Worm (Caenorhabditis elegans): ENCODE measurements around the gene mlh-1.
A peak's percentile ranks its signal among the peaks of the same experiment; 100 is the strongest.

Gene mlh-1

DNA sequence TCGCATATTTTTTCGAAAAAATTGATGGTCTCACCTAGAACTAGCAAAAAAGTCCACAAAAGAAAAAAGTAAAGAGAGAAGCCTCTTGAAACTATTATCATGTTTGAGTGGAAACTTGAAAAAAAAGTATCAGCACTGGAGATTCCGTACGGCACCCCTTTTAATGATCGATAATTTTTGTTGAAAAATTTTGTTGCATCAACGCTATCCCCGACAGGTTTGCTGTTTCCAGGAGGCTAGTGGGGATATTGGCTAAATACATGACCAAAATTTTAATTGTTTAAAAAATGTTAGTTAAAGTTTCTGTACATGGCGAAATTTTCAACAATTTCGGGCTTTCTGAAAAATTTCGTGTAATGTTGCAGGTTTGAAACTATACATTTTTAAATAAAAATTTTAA lies 18.8 kb downstream of the mlh-1 start, which contains the start of gene T28A8.2:
Gene T28A8.2, minus strand, starts transcription at position 101 of the 400 bp plus-strand sequence.
- TF ChIP-seq hmbx-1 (tag; optimal IDR thresholded peaks at IDR 0.05) (no peak), ama-1 (optimal IDR thresholded peaks at IDR 0.05) (no peak), B0310.2 (tag; optimal IDR thresholded peaks at IDR 0.05) (no peak), flt-1 (GFP tag; IDR thresholded peaks at IDR 0.05) (no peak), F13C5.2 (tag; optimal IDR thresholded peaks at IDR 0.05) (no peak), scrt-1 (GFP tag; IDR thresholded peaks at IDR 0.05) (no peak), tbx-11 (GFP tag; IDR thresholded peaks at IDR 0.05) (no peak), sea-1 (GFP tag; conservative IDR thresholded peaks at IDR 0.05) (no peak), aly-1 (tag; optimal IDR thresholded peaks at IDR 0.05) (no peak), tbx-37 (GFP tag; conservative IDR thresholded peaks at IDR 0.05) (no peak), ceh-13 (GFP tag; optimal IDR thresholded peaks at IDR 0.05) (no peak), hmg-4 (GFP tag; optimal IDR thresholded peaks at IDR 0.05) (no peak), tra-4 (tag; optimal IDR thresholded peaks at IDR 0.05) (no peak)

- no peak for TF ChIP-seq scrt-1 (GFP tag; IDR thresholded peaks at IDR 0.05)
- no peak for TF ChIP-seq hmg-4 (GFP tag; optimal IDR thresholded peaks at IDR 0.05)
- no peak for TF ChIP-seq tbx-37 (GFP tag; conservative IDR thresholded peaks at IDR 0.05)
- TF ChIP-seq hnd-1 (tag; optimal IDR thresholded peaks at IDR 0.05), result no peak
- TF ChIP-seq hmbx-1 (tag; optimal IDR thresholded peaks at IDR 0.05), result no peak
- no peak for TF ChIP-seq pes-1 (GFP tag; IDR thresholded peaks at IDR 0.05)
- TF ChIP-seq flt-1 (GFP tag; IDR thresholded peaks at IDR 0.05), result no peak
- no peak for TF ChIP-seq ceh-36 (tag; optimal IDR thresholded peaks at IDR 0.05)
Observed at ce11 chrIII:13492377-13492776, 22.0 kb downstream of the mlh-1 start, which contains the start of gene twk-40. Gene twk-40 (minus strand): TSS chrIII:13492477.

ce11 chrIII:13484024-13484423 lies 30.3 kb downstream of the mlh-1 start, which contains the start of gene acc-4:
Gene acc-4 (minus strand): TSS chrIII:13484124.
- no peak for TF ChIP-seq ama-1 (optimal IDR thresholded peaks at IDR 0.05)
- no peak for TF ChIP-seq tbx-11 (GFP tag; IDR thresholded peaks at IDR 0.05)
- no peak for TF ChIP-seq flt-1 (GFP tag; IDR thresholded peaks at IDR 0.05)
- TF ChIP-seq ceh-36 (tag; optimal IDR thresholded peaks at IDR 0.05), result no peak
- no peak for TF ChIP-seq hmg-4 (GFP tag; optimal IDR thresholded peaks at IDR 0.05)
- no peak for TF ChIP-seq hnd-1 (tag; optimal IDR thresholded peaks at IDR 0.05)
- no peak for TF ChIP-seq B0310.2 (tag; optimal IDR thresholded peaks at IDR 0.05)
- no peak for TF ChIP-seq tbx-37 (GFP tag; conservative IDR thresholded peaks at IDR 0.05)

DNA sequence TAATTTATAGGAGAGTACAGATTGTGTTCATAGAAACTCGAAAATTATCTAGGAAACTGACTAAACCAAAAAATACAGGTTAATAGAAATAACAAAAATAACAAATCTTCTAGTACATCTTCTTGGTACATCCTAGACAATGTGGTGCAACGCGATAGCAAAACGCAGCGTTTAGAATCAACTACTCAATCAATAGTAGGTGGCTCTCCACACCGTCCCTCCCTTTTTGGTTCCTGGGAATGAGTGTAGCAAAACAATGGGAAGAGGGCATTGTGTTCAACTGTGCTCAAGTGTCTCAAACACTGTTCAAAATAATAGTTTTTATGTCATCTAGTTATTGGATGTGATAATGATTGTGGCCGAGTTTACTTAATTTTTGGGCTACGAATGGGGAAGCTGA lies 37.7 kb downstream of the mlh-1 start, which contains the start of gene T27E9.6:
Gene T27E9.6, minus strand, starts transcription at position 101 of the 400 bp plus-strand sequence.
- TF ChIP-seq ceh-13 (GFP tag; optimal IDR thresholded peaks at IDR 0.05) (no peak), hnd-1 (tag; optimal IDR thresholded peaks at IDR 0.05) (no peak), pes-1 (GFP tag; IDR thresholded peaks at IDR 0.05) (no peak), ceh-36 (tag; optimal IDR thresholded peaks at IDR 0.05) (no peak), ets-7 (tag; optimal IDR thresholded peaks at IDR 0.05) (no peak), tra-4 (tag; optimal IDR thresholded peaks at IDR 0.05) (no peak), scrt-1 (GFP tag; IDR thresholded peaks at IDR 0.05) (no peak), ama-1 (optimal IDR thresholded peaks at IDR 0.05) (no peak), tbx-11 (GFP tag; IDR thresholded peaks at IDR 0.05) (no peak), aly-1 (tag; optimal IDR thresholded peaks at IDR 0.05) (no peak), B0310.2 (tag; optimal IDR thresholded peaks at IDR 0.05) (no peak), tbx-37 (GFP tag; conservative IDR thresholded peaks at IDR 0.05) (no peak), flt-1 (GFP tag; IDR thresholded peaks at IDR 0.05) (no peak), F13C5.2 (tag; optimal IDR thresholded peaks at IDR 0.05) (no peak), hmg-4 (GFP tag; optimal IDR thresholded peaks at IDR 0.05) (no peak), hmbx-1 (tag; optimal IDR thresholded peaks at IDR 0.05) (no peak), sea-1 (GFP tag; conservative IDR thresholded peaks at IDR 0.05) (no peak)

DNA sequence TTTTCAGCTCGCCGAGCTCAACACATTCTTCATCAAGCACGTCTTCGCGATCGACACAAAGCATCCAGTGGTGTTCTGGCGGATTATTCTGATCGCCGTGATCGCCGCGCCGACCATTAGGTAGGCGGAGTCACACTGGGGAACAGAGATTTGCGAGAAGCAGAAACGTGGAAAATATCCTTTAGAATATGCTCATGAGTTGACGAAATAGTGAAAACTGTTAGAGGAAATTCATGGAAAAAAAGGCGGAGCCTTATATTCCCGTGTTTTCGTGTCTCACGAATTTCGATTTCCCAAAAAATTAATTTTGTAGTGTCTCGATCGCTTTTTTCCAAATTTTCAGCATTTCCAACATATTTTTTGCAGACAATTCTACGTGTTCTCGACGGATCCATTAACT lies 39.9 kb downstream of the mlh-1 start:
- TF ChIP-seq hmg-4 (GFP tag; optimal IDR thresholded peaks at IDR 0.05), result no peak
- TF ChIP-seq flt-1 (GFP tag; IDR thresholded peaks at IDR 0.05), result no peak
- no peak for TF ChIP-seq pes-1 (GFP tag; IDR thresholded peaks at IDR 0.05)
- no peak for TF ChIP-seq F13C5.2 (tag; optimal IDR thresholded peaks at IDR 0.05)
- TF ChIP-seq ceh-36 (tag; optimal IDR thresholded peaks at IDR 0.05), result no peak
- TF ChIP-seq tbx-37 (GFP tag; conservative IDR thresholded peaks at IDR 0.05), result peak; percentile 21; the same call in 1 of the 2 replicates

- no peak for TF ChIP-seq B0310.2 (tag; optimal IDR thresholded peaks at IDR 0.05)
- no peak for TF ChIP-seq ama-1 (optimal IDR thresholded peaks at IDR 0.05)
- TF ChIP-seq tbx-37 (GFP tag; conservative IDR thresholded peaks at IDR 0.05), result no peak
- TF ChIP-seq ets-7 (tag; optimal IDR thresholded peaks at IDR 0.05), result no peak
- TF ChIP-seq hmg-4 (GFP tag; optimal IDR thresholded peaks at IDR 0.05), result no peak
- no peak for TF ChIP-seq hnd-1 (tag; optimal IDR thresholded peaks at IDR 0.05)
- TF ChIP-seq flt-1 (GFP tag; IDR thresholded peaks at IDR 0.05), result no peak
- TF ChIP-seq ceh-36 (tag; optimal IDR thresholded peaks at IDR 0.05), result no peak
- no peak for TF ChIP-seq tbx-11 (GFP tag; IDR thresholded peaks at IDR 0.05)
- TF ChIP-seq tra-4 (tag; optimal IDR thresholded peaks at IDR 0.05), result no peak
- no peak for TF ChIP-seq ceh-13 (GFP tag; optimal IDR thresholded peaks at IDR 0.05)
- TF ChIP-seq scrt-1 (GFP tag; IDR thresholded peaks at IDR 0.05), result no peak
- TF ChIP-seq F13C5.2 (tag; optimal IDR thresholded peaks at IDR 0.05), result no peak
Observed at ce11 chrIII:13471504-13471903, 42.9 kb downstream of the mlh-1 start, which contains the start of gene pssy-2. Gene pssy-2 (plus strand): TSS chrIII:13471804.

DNA sequence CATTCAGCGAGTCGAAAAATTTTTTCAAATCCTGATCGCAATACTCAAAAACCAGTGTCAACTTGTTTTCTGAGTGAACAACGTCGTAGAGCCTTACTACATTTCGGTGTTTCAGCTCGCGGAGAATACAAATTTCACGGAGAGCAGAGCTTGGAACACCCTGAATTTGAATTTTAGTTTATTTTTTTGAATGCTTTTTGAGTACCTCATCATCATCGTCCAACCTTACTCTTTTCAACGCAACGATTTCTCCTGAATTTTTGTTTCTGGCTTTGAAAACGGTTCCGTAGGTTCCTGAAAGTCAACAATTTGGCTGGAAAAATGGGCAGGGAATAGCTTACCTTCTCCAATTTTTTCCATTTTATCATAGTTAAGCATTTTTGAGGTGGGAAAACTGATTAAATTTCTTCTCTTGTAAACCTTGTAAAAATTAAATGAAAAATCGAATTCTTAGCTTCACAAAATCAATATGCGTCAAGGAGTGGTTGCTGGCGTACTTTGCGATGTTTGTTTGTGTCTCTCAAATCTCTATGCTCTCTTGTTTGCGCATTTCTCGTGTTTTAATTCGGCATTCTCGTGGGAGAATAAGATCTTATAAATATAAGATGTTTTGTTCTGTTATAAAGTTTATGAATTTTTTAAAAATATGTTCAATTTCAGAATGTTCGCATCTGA lies 48.3 kb downstream of the mlh-1 start, which contains the start of gene cdk-5:
Gene cdk-5, minus strand, starts transcription at position 425 of the 675 bp plus-strand sequence.
- TF ChIP-seq ceh-13 (GFP tag; optimal IDR thresholded peaks at IDR 0.05) (no peak), flt-1 (GFP tag; IDR thresholded peaks at IDR 0.05) (no peak), ama-1 (optimal IDR thresholded peaks at IDR 0.05) (no peak), ets-7 (tag; optimal IDR thresholded peaks at IDR 0.05) (no peak), sea-1 (GFP tag; conservative IDR thresholded peaks at IDR 0.05) (no peak), hmbx-1 (tag; optimal IDR thresholded peaks at IDR 0.05) (no peak), scrt-1 (GFP tag; IDR thresholded peaks at IDR 0.05) (no peak), tbx-37 (GFP tag; conservative IDR thresholded peaks at IDR 0.05) (no peak), ceh-36 (tag; optimal IDR thresholded peaks at IDR 0.05) (no peak), pes-1 (GFP tag; IDR thresholded peaks at IDR 0.05) (no peak), tra-4 (tag; optimal IDR thresholded peaks at IDR 0.05) (no peak), B0310.2 (tag; optimal IDR thresholded peaks at IDR 0.05) (no peak), hnd-1 (tag; optimal IDR thresholded peaks at IDR 0.05) (no peak), tbx-11 (GFP tag; IDR thresholded peaks at IDR 0.05) (no peak), F13C5.2 (tag; optimal IDR thresholded peaks at IDR 0.05) (no peak), hmg-4 (GFP tag; optimal IDR thresholded peaks at IDR 0.05) (no peak), aly-1 (tag; optimal IDR thresholded peaks at IDR 0.05) (no peak)

Data from whole organism, early embryonic.